Fruit fly (Drosophila melanogaster): ENCODE measurements around the gene stumps.

Gene stumps

DNA sequence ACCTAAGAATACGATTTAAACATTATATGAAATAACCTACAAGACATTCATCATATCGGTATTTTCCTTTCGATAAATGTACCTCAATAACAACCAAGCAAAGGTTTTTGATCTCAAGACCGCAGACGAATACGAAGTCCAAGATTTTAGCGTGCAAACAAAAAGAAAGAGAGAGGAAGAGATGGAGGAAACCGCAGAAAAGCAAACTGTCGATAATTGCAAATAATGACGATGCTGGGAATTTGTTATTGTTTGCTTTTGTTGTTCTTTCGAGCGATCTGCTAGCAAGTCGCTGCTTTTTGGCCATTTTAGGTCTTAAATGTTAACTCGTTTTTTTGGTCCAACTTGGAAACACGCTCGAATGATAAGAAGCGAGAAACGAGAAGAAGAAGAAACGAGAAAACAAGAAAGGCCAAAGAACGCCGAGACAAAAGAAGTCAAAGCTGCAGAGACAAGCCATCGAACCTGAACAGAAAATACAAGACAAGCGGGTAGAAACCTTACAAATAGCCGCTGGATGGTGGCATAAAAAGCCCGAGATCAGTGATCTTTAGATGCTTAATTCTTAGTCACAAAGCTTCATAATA lies 74.2 kb downstream of the stumps start:
- TF ChIP-seq CG14711 (tag; optimal IDR thresholded peaks at IDR 0.05) (no peak), ovo (GFP tag; optimal IDR thresholded peaks at IDR 0.05) (no peak), Clk (GFP tag; optimal IDR thresholded peaks at IDR 0.05) (no peak), Mnt (GFP tag; optimal IDR thresholded peaks at IDR 0.05) (no peak), CG11617 (GFP tag; optimal IDR thresholded peaks at IDR 0.05) (no peak), CG1620 (GFP tag; optimal IDR thresholded peaks at IDR 0.05) (no peak), bab1 (GFP tag; optimal IDR thresholded peaks at IDR 0.05) (no peak), Crg-1 (GFP tag; optimal IDR thresholded peaks at IDR 0.05) (no peak), CG7045 (GFP tag; optimal IDR thresholded peaks at IDR 0.05) (no peak), CG12768 (GFP tag; optimal IDR thresholded peaks at IDR 0.05) (no peak), Hr96 (GFP tag; optimal IDR thresholded peaks at IDR 0.05) (no peak), tj (GFP tag; optimal IDR thresholded peaks at IDR 0.05) (no peak)

DNA sequence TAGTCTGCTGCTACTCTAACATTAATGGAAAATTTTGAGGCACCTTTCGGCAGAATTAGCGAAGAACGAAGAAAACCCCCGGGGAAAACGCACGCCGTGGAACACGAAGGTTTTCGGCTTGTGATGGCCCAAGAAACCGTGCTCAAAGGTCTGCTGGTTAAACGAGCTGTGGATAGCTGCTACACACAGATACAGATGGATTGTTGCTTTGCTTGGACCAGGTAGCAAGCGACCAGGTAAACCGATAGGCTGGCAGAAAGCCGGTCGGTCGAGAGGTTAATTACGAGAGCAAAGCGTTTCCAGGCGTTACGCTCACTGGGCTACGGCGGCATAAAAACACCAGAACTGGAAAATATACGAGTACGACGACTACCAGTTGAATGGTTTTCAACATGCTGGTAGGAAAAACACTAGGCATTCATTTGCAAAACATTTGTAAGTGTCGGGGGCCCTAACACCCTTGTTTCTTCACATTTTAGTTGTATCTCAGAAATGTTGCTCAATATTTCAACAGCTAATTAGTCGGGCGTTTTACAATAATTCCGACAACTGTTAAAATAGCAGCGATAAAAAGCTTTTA lies 75.4 kb downstream of the stumps start:
- TF ChIP-seq bab1 (GFP tag; optimal IDR thresholded peaks at IDR 0.05) (no peak), CG33017 (tag; optimal IDR thresholded peaks at IDR 0.05) (no peak), Crg-1 (GFP tag; optimal IDR thresholded peaks at IDR 0.05) (no peak), CG14711 (tag; optimal IDR thresholded peaks at IDR 0.05) (no peak), ovo (GFP tag; optimal IDR thresholded peaks at IDR 0.05) (no peak), Mnt (GFP tag; optimal IDR thresholded peaks at IDR 0.05) (no peak), CG12768 (GFP tag; optimal IDR thresholded peaks at IDR 0.05) (no peak), CG11617 (GFP tag; optimal IDR thresholded peaks at IDR 0.05) (no peak), kay (GFP tag; ENCODE audit: borderline replicate concordance) (no peak), CG5204 (GFP tag; optimal IDR thresholded peaks at IDR 0.05) (no peak), CG1620 (GFP tag; optimal IDR thresholded peaks at IDR 0.05) (no peak), cic (GFP tag; optimal IDR thresholded peaks at IDR 0.05) (no peak), Hr96 (GFP tag; optimal IDR thresholded peaks at IDR 0.05) (no peak), CG7045 (GFP tag; optimal IDR thresholded peaks at IDR 0.05) (no peak), Clk (GFP tag; optimal IDR thresholded peaks at IDR 0.05) (no peak), pad (GFP tag; optimal IDR thresholded peaks at IDR 0.05) (no peak), tj (GFP tag; optimal IDR thresholded peaks at IDR 0.05) (no peak), cnc (optimal IDR thresholded peaks at IDR 0.05) (no peak)

DNA sequence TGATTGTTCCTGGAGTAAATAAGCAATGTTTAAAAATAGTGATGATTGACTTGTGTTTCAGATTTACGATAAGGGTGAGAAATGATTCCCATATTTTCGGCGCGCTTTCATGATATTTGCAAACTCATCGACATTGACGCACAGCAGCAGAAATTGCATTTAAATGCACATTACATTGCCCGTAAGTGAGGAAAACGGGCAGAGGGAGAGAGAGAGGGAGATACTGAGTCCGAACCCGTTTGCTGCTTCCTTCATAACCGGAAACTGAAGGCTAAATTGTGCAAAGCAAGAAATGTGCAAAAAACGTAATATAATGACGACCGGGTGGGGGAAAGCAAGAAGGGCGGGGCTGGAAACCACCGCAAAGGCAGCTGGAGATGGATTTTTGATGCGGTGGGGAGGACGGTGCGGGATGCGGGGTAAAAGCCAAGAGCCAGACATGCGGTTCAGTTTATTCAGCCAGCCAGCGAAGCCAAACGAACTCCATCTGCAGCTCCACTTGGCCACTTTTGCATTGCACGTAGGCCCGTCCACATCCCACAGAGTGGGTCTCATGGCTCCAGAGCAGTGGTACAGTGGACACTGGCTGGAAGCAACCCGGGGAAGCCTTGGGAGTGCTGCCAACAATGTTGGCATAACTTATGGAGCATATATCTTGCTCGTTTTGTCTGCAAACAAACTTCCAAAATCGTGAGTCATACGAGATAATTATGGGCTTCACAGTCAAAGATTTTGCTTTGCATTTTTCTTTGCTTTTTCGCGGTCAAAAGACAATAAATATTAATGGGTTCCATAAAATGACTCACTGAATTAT lies 76.2 kb downstream of the stumps start:
- TF ChIP-seq toe (GFP tag; optimal IDR thresholded peaks at IDR 0.05), result no peak
- TF ChIP-seq tj (GFP tag; optimal IDR thresholded peaks at IDR 0.05), result peak; percentile 82
- TF ChIP-seq kay (GFP tag; ENCODE audit: borderline replicate concordance), result no peak
- TF ChIP-seq CG5204 (GFP tag; optimal IDR thresholded peaks at IDR 0.05), result no peak
- TF ChIP-seq cnc (optimal IDR thresholded peaks at IDR 0.05), result peak; percentile 49 to 56
- TF ChIP-seq CG7045 (GFP tag; optimal IDR thresholded peaks at IDR 0.05), result peak; percentile 5
- no peak for TF ChIP-seq ovo (GFP tag; optimal IDR thresholded peaks at IDR 0.05)
- no peak for TF ChIP-seq pad (GFP tag; optimal IDR thresholded peaks at IDR 0.05)

DNA sequence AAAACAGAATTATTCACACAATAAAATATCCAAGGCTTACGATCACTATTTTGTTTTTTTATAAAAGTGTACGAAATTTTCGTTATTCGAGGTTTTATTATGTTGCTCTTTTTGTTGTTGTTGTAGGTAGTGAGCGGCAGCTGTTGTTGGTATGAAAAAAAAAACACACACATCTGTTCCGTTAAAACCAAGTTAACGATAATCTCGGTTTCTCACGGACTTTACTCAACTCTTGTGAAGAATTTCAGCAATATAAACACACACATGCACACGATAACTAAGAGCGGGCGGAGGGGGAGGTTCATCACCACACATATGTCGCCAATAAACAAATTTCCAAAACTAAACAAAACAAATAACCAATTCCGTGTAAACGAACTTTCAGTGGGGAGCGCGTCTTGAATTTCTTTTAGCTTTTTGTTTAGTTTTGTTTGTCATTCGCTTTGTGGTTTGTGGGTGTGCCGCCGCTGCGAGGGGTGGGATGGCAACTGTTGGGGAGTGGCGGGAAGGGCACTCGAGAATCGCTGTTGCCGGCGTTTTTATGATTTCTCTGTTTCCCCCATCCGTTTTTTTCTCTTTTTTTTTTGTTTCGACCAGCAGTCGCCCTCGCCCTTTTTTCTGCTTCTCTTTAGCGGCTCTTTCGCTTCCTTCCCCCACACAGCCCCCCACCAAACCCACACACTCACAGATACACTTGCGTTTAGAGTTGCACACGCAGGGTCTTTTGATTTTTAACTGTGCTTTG lies 77.4 kb downstream of the stumps start:
- TF ChIP-seq Hr96 (GFP tag; optimal IDR thresholded peaks at IDR 0.05) (no peak), tj (GFP tag; optimal IDR thresholded peaks at IDR 0.05) (peak; percentile 98), cnc (optimal IDR thresholded peaks at IDR 0.05) (peak in 1 of 2 experiments; percentile 52), CG33017 (tag; optimal IDR thresholded peaks at IDR 0.05) (no peak), Clk (GFP tag; optimal IDR thresholded peaks at IDR 0.05) (no peak), bab1 (GFP tag; optimal IDR thresholded peaks at IDR 0.05) (no peak), ovo (GFP tag; optimal IDR thresholded peaks at IDR 0.05) (no peak), CG14711 (tag; optimal IDR thresholded peaks at IDR 0.05) (no peak), kay (GFP tag; ENCODE audit: borderline replicate concordance) (peak; percentile 57), CG11617 (GFP tag; optimal IDR thresholded peaks at IDR 0.05) (no peak), toe (GFP tag; optimal IDR thresholded peaks at IDR 0.05) (no peak), Crg-1 (GFP tag; optimal IDR thresholded peaks at IDR 0.05) (peak; percentile 35), CG7101 (tag; optimal IDR thresholded peaks at IDR 0.05) (no peak), CG7045 (GFP tag; optimal IDR thresholded peaks at IDR 0.05) (no peak)

DNA sequence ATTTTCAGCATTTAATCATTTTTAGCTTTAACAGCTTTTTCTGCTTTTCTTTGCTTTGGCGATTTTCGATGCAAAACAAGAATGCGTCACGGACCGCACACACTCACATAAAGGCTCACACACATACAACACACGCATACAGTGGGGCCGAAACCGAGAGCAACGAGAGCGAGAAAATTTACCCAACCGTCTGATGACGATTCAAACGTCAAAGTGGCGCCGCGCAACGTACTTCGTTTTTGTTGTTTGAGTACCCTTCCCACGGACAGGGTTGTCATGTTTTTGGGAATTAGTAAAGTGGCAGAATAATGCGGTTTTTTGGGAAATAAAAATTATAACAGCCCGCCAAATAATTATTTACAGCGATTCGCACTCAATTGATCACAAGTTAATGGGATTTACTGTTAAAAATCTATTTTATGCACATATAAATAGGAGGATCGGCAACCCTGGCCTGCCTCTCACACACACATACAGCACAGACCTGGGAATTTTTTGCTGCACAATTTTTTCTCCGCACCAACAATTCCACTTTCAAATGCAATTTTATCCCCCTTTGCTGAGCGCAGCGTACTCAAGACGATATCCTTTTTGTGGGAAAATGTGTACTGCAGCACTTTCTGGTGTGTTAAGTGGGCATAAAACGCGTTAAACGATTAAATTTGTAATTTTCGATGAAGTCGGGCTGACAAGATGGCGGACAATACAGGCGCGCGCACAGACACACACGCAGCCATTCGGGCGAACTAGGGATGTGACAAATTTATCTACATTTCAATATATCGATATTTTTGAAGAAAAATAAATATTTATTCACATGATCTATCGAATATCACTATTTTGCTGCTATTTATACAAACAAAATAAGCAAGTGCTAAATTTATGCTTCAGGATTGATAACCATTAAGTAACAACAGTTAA lies 78.2 kb downstream of the stumps start:
- peak; percentile 100 for TF ChIP-seq CG14711 (tag; optimal IDR thresholded peaks at IDR 0.05)
- peak; percentile 92 for TF ChIP-seq bab1 (GFP tag; optimal IDR thresholded peaks at IDR 0.05)
- TF ChIP-seq Clk (GFP tag; optimal IDR thresholded peaks at IDR 0.05), result peak; percentile 86
- TF ChIP-seq cnc (optimal IDR thresholded peaks at IDR 0.05), result no peak
- TF ChIP-seq kay (GFP tag; ENCODE audit: borderline replicate concordance), result peak; percentile 99
- TF ChIP-seq CG1620 (GFP tag; optimal IDR thresholded peaks at IDR 0.05), result peak; percentile 93
- TF ChIP-seq CG33017 (tag; optimal IDR thresholded peaks at IDR 0.05), result peak; percentile 96
- peak; percentile 77 for TF ChIP-seq Crg-1 (GFP tag; optimal IDR thresholded peaks at IDR 0.05)
- peak; percentile 87 for TF ChIP-seq Mnt (GFP tag; optimal IDR thresholded peaks at IDR 0.05)
- TF ChIP-seq Hr96 (GFP tag; optimal IDR thresholded peaks at IDR 0.05), result peak; percentile 94
- TF ChIP-seq tj (GFP tag; optimal IDR thresholded peaks at IDR 0.05), result no peak
- peak; percentile 95 for TF ChIP-seq CG7101 (tag; optimal IDR thresholded peaks at IDR 0.05)
- peak; percentile 92 for TF ChIP-seq CG7045 (GFP tag; optimal IDR thresholded peaks at IDR 0.05)
- peak; percentile 98 for TF ChIP-seq CG12768 (GFP tag; optimal IDR thresholded peaks at IDR 0.05)
- peak; percentile 95 for TF ChIP-seq toe (GFP tag; optimal IDR thresholded peaks at IDR 0.05)
- TF ChIP-seq cic (GFP tag; optimal IDR thresholded peaks at IDR 0.05), result peak; percentile 83
- peak; percentile 94 for TF ChIP-seq CG11617 (GFP tag; optimal IDR thresholded peaks at IDR 0.05)
- peak; percentile 92 for TF ChIP-seq CG5204 (GFP tag; optimal IDR thresholded peaks at IDR 0.05)
- TF ChIP-seq ovo (GFP tag; optimal IDR thresholded peaks at IDR 0.05), result peak; percentile 17
- TF ChIP-seq pad (GFP tag; optimal IDR thresholded peaks at IDR 0.05), result peak; percentile 82
